Worm (Caenorhabditis elegans) whole organism, L1 larva: ENCODE data around the gene gtf-2F1.

ENCODE experiments used
- C34B4.2 ChIP-seq: sonication (generic microtip); optimal IDR thresholded peaks from 2 replicates; lab custom pipeline; 2017; ENCODE audit warnings: mild to moderate bottlenecking, missing genetic modification characterization, missing compliant biosample characterization
- F16B12.6 ChIP-seq: fragments of 150-350 bp; optimal IDR thresholded peaks from 2 replicates; lab custom pipeline; 2014; ENCODE audit warnings: missing biosample characterization, missing genetic modification characterization
- Y116A8C.19 ChIP-seq: sonication (generic microtip); optimal IDR thresholded peaks from 2 replicates; lab custom pipeline; 2016; ENCODE audit warnings: missing compliant biosample characterization, missing genetic modification characterization, borderline replicate concordance
- ceh-63 ChIP-seq: fragments of 200-800 bp; sonication (Bioruptor generic); optimal IDR thresholded peaks from 2 replicates; lab custom pipeline; 2018; ENCODE audit warnings: mild to moderate bottlenecking, missing genetic modification characterization, missing compliant biosample characterization
- ceh-8 ChIP-seq: fragments of 200-800 bp; sonication (Bioruptor generic); optimal IDR thresholded peaks from 2 replicates; lab custom pipeline; 2018; ENCODE audit warnings: mild to moderate bottlenecking, missing genetic modification characterization, moderate library complexity, missing compliant biosample characterization
- ceh-82 ChIP-seq, 3 experiments: fragments of 150-350 bp in 1 of 3; sonication (generic microtip) in 2 of 3; optimal IDR thresholded peaks; 2 replicates each; lab custom pipeline; 2014 to 2017; ENCODE audit warnings: missing biosample characterization in 3 of 3, missing genetic modification characterization in 3 of 3
- ceh-90 ChIP-seq: sonication (generic microtip); optimal IDR thresholded peaks from 2 replicates; lab custom pipeline; 2016; ENCODE audit warnings: missing genetic modification characterization, missing compliant biosample characterization
- ces-1 ChIP-seq: fragments of 150-350 bp; optimal IDR thresholded peaks from 2 replicates; lab custom pipeline; 2014; ENCODE audit warnings: missing biosample characterization, missing genetic modification reagents, missing genetic modification characterization
- dpl-1 ChIP-seq, 3 experiments: fragments of 150-350 bp in 2 of 3; sonication (generic microtip) in 1 of 3; optimal IDR thresholded peaks; 2 replicates each; lab custom pipeline; 2014 to 2017; ENCODE audit warnings: missing biosample characterization in 3 of 3, missing genetic modification characterization in 3 of 3, missing genetic modification reagents in 3 of 3
- dsc-1 ChIP-seq: sonication (generic microtip); optimal IDR thresholded peaks from 2 replicates; lab custom pipeline; 2016; ENCODE audit warnings: mild to moderate bottlenecking, missing genetic modification characterization, missing compliant biosample characterization
- efl-3 ChIP-seq: fragments of 200-800 bp; sonication (Bioruptor generic); optimal IDR thresholded peaks from 2 replicates; lab custom pipeline; 2018; ENCODE audit warnings: mild to moderate bottlenecking, missing genetic modification characterization, missing compliant biosample characterization
- egl-13 ChIP-seq: sonication (generic microtip); optimal IDR thresholded peaks from 2 replicates; lab custom pipeline; 2016; ENCODE audit warnings: missing genotype, missing genetic modification reagents, missing genetic modification characterization, missing compliant biosample characterization
- egl-27 ChIP-seq, 2 experiments: fragments of 150-350 bp in 1 of 2; sonication (generic microtip); optimal IDR thresholded peaks; 3 replicates each; lab custom pipeline; 2017 to 2018; ENCODE audit warnings: missing biosample characterization in 2 of 2, missing genetic modification characterization in 2 of 2, missing genetic modification reagents in 2 of 2
- elt-3 ChIP-seq, 6 experiments: fragments of 150-350 bp in 1 of 6; sonication (generic microtip); optimal IDR thresholded peaks; 2 replicates each; lab custom pipeline; 2017 to 2018; ENCODE audit warnings: missing biosample characterization in 6 of 6, missing genetic modification characterization in 6 of 6, inconsistent platforms in 1 of 6
- fkh-8 ChIP-seq: sonication (generic microtip); optimal IDR thresholded peaks from 2 replicates; lab custom pipeline; 2016; ENCODE audit warnings: mild to moderate bottlenecking, missing genetic modification characterization, missing compliant biosample characterization
- fos-1 ChIP-seq: fragments of 150-350 bp; optimal IDR thresholded peaks from 2 replicates; lab custom pipeline; 2014; ENCODE audit warnings: missing biosample characterization, missing genetic modification characterization
- grh-1 ChIP-seq: fragments of 200-800 bp; sonication (Bioruptor generic); IDR thresholded peaks from 2 replicates; pipeline ENCODE4 v1.3.6; 2022; ENCODE audit warnings: missing genetic modification reagents, missing genetic modification characterization, missing compliant biosample characterization
- jun-1 ChIP-seq: fragments of 150-350 bp; optimal IDR thresholded peaks from 2 replicates; lab custom pipeline; 2014; ENCODE audit warnings: missing biosample characterization, missing genetic modification reagents, missing genetic modification characterization
- lin-15B ChIP-seq: fragments of 150-350 bp; sonication (generic microtip); optimal IDR thresholded peaks from 3 replicates; lab custom pipeline; 2014; ENCODE audit warnings: missing biosample characterization, missing genetic modification characterization
- lin-35 ChIP-seq, 2 experiments: fragments of 150-350 bp; optimal IDR thresholded peaks; 2 replicates each; lab custom pipeline; 2014; ENCODE audit warnings: missing biosample characterization in 2 of 2, missing genetic modification characterization in 2 of 2, missing genetic modification reagents in 2 of 2
- lir-3 ChIP-seq: sonication (generic microtip); optimal IDR thresholded peaks from 2 replicates; lab custom pipeline; 2016; ENCODE audit warnings: mild to moderate bottlenecking, missing genetic modification characterization, moderate library complexity, missing compliant biosample characterization; ENCODE audit not compliant: poor library complexity
- nhr-11 ChIP-seq: fragments of 150-350 bp; optimal IDR thresholded peaks from 2 replicates; lab custom pipeline; 2014; ENCODE audit warnings: missing biosample characterization, missing genetic modification characterization
- nhr-12 ChIP-seq: sonication (generic microtip); optimal IDR thresholded peaks from 2 replicates; lab custom pipeline; 2017; ENCODE audit warnings: missing biosample characterization, missing genetic modification characterization
- nhr-20 ChIP-seq: sonication (generic microtip); optimal IDR thresholded peaks from 2 replicates; lab custom pipeline; 2016; ENCODE audit warnings: mild to moderate bottlenecking, missing genetic modification characterization, missing compliant biosample characterization
- nhr-28 ChIP-seq: fragments of 150-350 bp; optimal IDR thresholded peaks from 2 replicates; lab custom pipeline; 2014; ENCODE audit warnings: missing biosample characterization, missing genetic modification characterization
- nhr-47 ChIP-seq: sonication (generic microtip); optimal IDR thresholded peaks from 2 replicates; lab custom pipeline; 2016; ENCODE audit warnings: mild to moderate bottlenecking, missing genetic modification characterization, moderate library complexity, missing compliant biosample characterization
- nhr-71 ChIP-seq: sonication (generic microtip); optimal IDR thresholded peaks from 2 replicates; lab custom pipeline; 2016; ENCODE audit warnings: mild to moderate bottlenecking, missing genetic modification characterization, moderate library complexity, missing compliant biosample characterization
- nhr-76 ChIP-seq: sonication (generic microtip); optimal IDR thresholded peaks from 2 replicates; lab custom pipeline; 2017; ENCODE audit warnings: missing biosample characterization, missing genetic modification characterization
- nhr-77 ChIP-seq: fragments of 150-350 bp; optimal IDR thresholded peaks from 2 replicates; lab custom pipeline; 2014; ENCODE audit warnings: missing biosample characterization, missing genetic modification characterization
- nhr-84 ChIP-seq: sonication (generic microtip); optimal IDR thresholded peaks from 2 replicates; lab custom pipeline; 2017; ENCODE audit warnings: missing biosample characterization, missing genetic modification characterization
- nhr-85 ChIP-seq: sonication (generic microtip); peaks from one replicate; lab custom pipeline; 2016; ENCODE audit warnings: missing genetic modification characterization, inconsistent platforms, missing compliant biosample characterization
- nhr-90 ChIP-seq: sonication (generic microtip); optimal IDR thresholded peaks from 2 replicates; lab custom pipeline; 2016; ENCODE audit warnings: mild to moderate bottlenecking, missing genetic modification characterization, missing compliant biosample characterization; ENCODE audit not compliant: poor library complexity
- rnt-1 ChIP-seq: sonication (generic microtip); optimal IDR thresholded peaks from 2 replicates; lab custom pipeline; 2016; ENCODE audit warnings: mild to moderate bottlenecking, missing genetic modification characterization, moderate library complexity, missing compliant biosample characterization
- sox-4 ChIP-seq: sonication (generic microtip); optimal IDR thresholded peaks from 2 replicates; lab custom pipeline; 2016; ENCODE audit warnings: missing genetic modification characterization, missing compliant biosample characterization
- sptf-1 ChIP-seq: fragments of 150-350 bp; optimal IDR thresholded peaks from 2 replicates; lab custom pipeline; 2014; ENCODE audit warnings: missing biosample characterization, missing genetic modification characterization
- swsn-7 ChIP-seq: sonication (generic microtip); optimal IDR thresholded peaks from 2 replicates; lab custom pipeline; 2016; ENCODE audit warnings: missing genetic modification characterization, missing compliant biosample characterization
- unc-98 ChIP-seq: fragments of 200-800 bp; sonication (Bioruptor generic); IDR thresholded peaks from 2 replicates; pipeline ENCODE4 v1.3.6; 2022; ENCODE audit warnings: missing genetic modification characterization, missing compliant biosample characterization
- vab-15 ChIP-seq: sonication (generic microtip); optimal IDR thresholded peaks from 2 replicates; lab custom pipeline; 2017; ENCODE audit warnings: missing genotype, mild to moderate bottlenecking, missing genetic modification characterization, missing compliant biosample characterization
- xbp-1 ChIP-seq: sonication (generic microtip); optimal IDR thresholded peaks from 2 replicates; lab custom pipeline; 2016; ENCODE audit warnings: missing genetic modification characterization, missing compliant biosample characterization
- zag-1 ChIP-seq: fragments of 150-350 bp; optimal IDR thresholded peaks from 2 replicates; lab custom pipeline; 2014; ENCODE audit warnings: missing biosample characterization, missing genetic modification characterization
- zip-4 ChIP-seq: fragments of 200-800 bp; sonication (Bioruptor generic); optimal IDR thresholded peaks from 2 replicates; lab custom pipeline; 2018; ENCODE audit warnings: mild to moderate bottlenecking, missing genetic modification characterization, moderate library complexity, missing compliant biosample characterization
- ztf-11 ChIP-seq, 2 experiments: sonication (generic microtip); optimal IDR thresholded peaks; 2 replicates each; lab custom pipeline; 2016 to 2017; ENCODE audit warnings: missing genetic modification characterization in 2 of 2, missing biosample characterization in 1 of 2, missing compliant biosample characterization in 1 of 2

gtf-2F1 gene

ce11 chrII:4267711-4268110 lies 33.7 kb upstream of the gtf-2F1 start:
- no peak for TF ChIP-seq nhr-47
- no peak for TF ChIP-seq egl-13
- no peak for TF ChIP-seq C34B4.2 (tag; lab: Kevin White, UChicago)
- TF ChIP-seq ztf-11 (tag; optimal IDR thresholded peaks at IDR 0.05; lab: Kevin White, UChicago), result no peak
- no peak for TF ChIP-seq nhr-90 (tag; lab: Kevin White, UChicago)
- TF ChIP-seq nhr-71 (tag; lab: Kevin White, UChicago), result no peak
- no peak for TF ChIP-seq fkh-8 (tag; lab: Kevin White, UChicago)
- no peak for TF ChIP-seq nhr-28 (tag; lab: Kevin White, UChicago)
- TF ChIP-seq zag-1 (tag; lab: Kevin White, UChicago), result no peak
- TF ChIP-seq, all 84 proteins: peak for 0

ce11 chrII:4275637-4276252 lies 25.7 kb upstream of the gtf-2F1 start, which contains the start of gene npr-42:
TSS of gene npr-42 (plus strand) at chrII:4276202.
- TF ChIP-seq lin-15B (no peak), dsc-1 (tag; lab: Kevin White, UChicago) (no peak), jun-1 (no peak), lin-35 (GFP tag; optimal IDR thresholded peaks at IDR 0.05; lab: Kevin White, UChicago) (no peak), Y116A8C.19 (tag; lab: Kevin White, UChicago) (no peak), ceh-63 (GFP tag; lab: Kevin White, UChicago) (no peak), ceh-82 (tag; optimal IDR thresholded peaks at IDR 0.05; lab: Kevin White, UChicago) (no peak), xbp-1 (tag; lab: Kevin White, UChicago) (no peak), sox-4 (tag; lab: Kevin White, UChicago) (no peak), zip-4 (no peak), F16B12.6 (no peak), lir-3 (tag; lab: Kevin White, UChicago) (no peak)

- no peak for TF ChIP-seq grh-1 (GFP tag; lab: Robert Waterston, UW)
- no peak for TF ChIP-seq fkh-8 (tag; lab: Kevin White, UChicago)
- TF ChIP-seq dpl-1 (GFP tag; optimal IDR thresholded peaks at IDR 0.05; lab: Kevin White, UChicago), result no peak
- TF ChIP-seq xbp-1 (tag; lab: Kevin White, UChicago), result no peak
- no peak for TF ChIP-seq egl-27 (tag; optimal IDR thresholded peaks at IDR 0.05; lab: Kevin White, UChicago)
- TF ChIP-seq rnt-1 (tag; lab: Kevin White, UChicago), result no peak
- TF ChIP-seq sox-4 (tag; lab: Kevin White, UChicago), result no peak
- no peak for TF ChIP-seq nhr-20
- TF ChIP-seq C34B4.2 (tag; lab: Kevin White, UChicago), result no peak
- TF ChIP-seq unc-98 (GFP tag; lab: Robert Waterston, UW), result no peak
- TF ChIP-seq nhr-76, result no peak
- no peak for TF ChIP-seq ceh-8 (GFP tag; lab: Kevin White, UChicago)
- TF ChIP-seq elt-3 (tag; optimal IDR thresholded peaks at IDR 0.05; lab: Kevin White, UChicago), result no peak
- TF ChIP-seq fos-1, result no peak
- no peak for TF ChIP-seq swsn-7 (tag; lab: Kevin White, UChicago)
- TF ChIP-seq nhr-85, result no peak
- TF ChIP-seq nhr-12 (tag; lab: Kevin White, UChicago), result no peak
Observed at ce11 chrII:4276924-4277323, 24.5 kb upstream of the gtf-2F1 start.

ce11 chrII:4277639-4278038 lies 23.8 kb upstream of the gtf-2F1 start:
- TF ChIP-seq grh-1 (GFP tag; lab: Robert Waterston, UW) (no peak), nhr-47 (no peak), nhr-11 (tag; lab: Kevin White, UChicago) (no peak), efl-3 (GFP tag; lab: Kevin White, UChicago) (no peak), egl-27 (tag; optimal IDR thresholded peaks at IDR 0.05; lab: Kevin White, UChicago) (no peak), ces-1 (GFP tag; lab: Kevin White, UChicago) (no peak), nhr-84 (no peak), vab-15 (no peak), Y116A8C.19 (tag; lab: Kevin White, UChicago) (no peak), ceh-90 (tag; lab: Kevin White, UChicago) (no peak), nhr-77 (no peak), jun-1 (no peak), sptf-1 (tag; lab: Kevin White, UChicago) (no peak), fkh-8 (tag; lab: Kevin White, UChicago) (no peak)
